Fruit fly (Drosophila melanogaster): ENCODE results near the gene Ubr3.

DNA sequence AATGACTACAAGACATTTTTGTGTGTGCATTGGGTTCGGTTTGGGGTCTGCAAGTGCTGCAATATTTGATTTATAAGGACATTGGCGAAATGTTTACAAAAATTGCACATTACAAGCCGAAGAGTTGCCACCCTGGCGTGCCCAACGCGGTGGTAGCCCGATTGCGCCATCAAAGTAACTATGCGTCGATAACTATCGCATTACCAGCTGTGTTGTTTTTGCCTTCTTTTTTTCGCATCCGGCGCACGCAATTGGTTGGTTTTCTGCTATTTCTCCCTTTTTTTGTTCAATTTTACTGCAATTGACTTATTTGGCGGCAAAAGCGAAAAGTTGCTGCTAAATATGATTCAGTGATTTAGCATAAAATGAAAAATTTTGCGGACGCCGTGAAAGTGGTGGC is 1.0 kb upstream of the Ubr3 start, which contains the start of gene RpS14b:
- TF ChIP-seq CG8478 (optimal IDR thresholded peaks at IDR 0.05) (no peak), EcR (GFP tag; optimal IDR thresholded peaks at IDR 0.05) (no peak), psq (optimal IDR thresholded peaks at IDR 0.05) (no peak)

Data from whole organism.